Worm (Caenorhabditis elegans) whole organism, L2 larva: Measurements from ENCODE around the gene K03H6.1.

Experiments used
- ama-1 ChIP-seq: fragments of 150-350 bp; optimal IDR thresholded peaks from 2 replicates; lab custom pipeline; 2018; ENCODE audit warnings: inconsistent platforms
- dmd-4 ChIP-seq: sonication (generic microtip); optimal IDR thresholded peaks from 2 replicates; lab custom pipeline; 2017; ENCODE audit warnings: missing biosample characterization, missing genetic modification characterization
- egl-27 ChIP-seq: sonication (generic microtip); optimal IDR thresholded peaks from 3 replicates; lab custom pipeline; 2017; ENCODE audit warnings: missing biosample characterization, missing genetic modification reagents, missing genetic modification characterization
- elt-3 ChIP-seq: sonication (generic microtip); optimal IDR thresholded peaks from 2 replicates; lab custom pipeline; 2017; ENCODE audit warnings: missing biosample characterization, missing genetic modification characterization
- mdl-1 ChIP-seq, 2 experiments: fragments of 150-350 bp in 1 of 2; sonication (generic microtip) in 1 of 2; optimal IDR thresholded peaks; 2 replicates each; lab custom pipeline; 2017; ENCODE audit warnings: missing biosample characterization in 2 of 2, missing genetic modification characterization in 2 of 2
- snpc-4 ChIP-seq: fragments of 150-350 bp; optimal IDR thresholded peaks from 2 replicates; lab custom pipeline; 2014; ENCODE audit warnings: missing biosample characterization, missing genetic modification characterization
- zag-1 ChIP-seq: fragments of 150-350 bp; optimal IDR thresholded peaks from 2 replicates; lab custom pipeline; 2014; ENCODE audit warnings: missing biosample characterization, missing genetic modification characterization

ce11 chrIV:1475009-1475408 lies 48.5 kb upstream of the K03H6.1 start, which contains the start of gene Y77E11A.12:
- no peak for TF ChIP-seq dmd-4 (tag; lab: Kevin White, UChicago)
- no peak for TF ChIP-seq elt-3 (tag; lab: Kevin White, UChicago)
- no peak for TF ChIP-seq mdl-1 (tag; optimal IDR thresholded peaks at IDR 0.05; lab: Kevin White, UChicago)
- TF ChIP-seq egl-27 = no peak
- TF ChIP-seq snpc-4 (tag; lab: Kevin White, UChicago) = no peak
- TF ChIP-seq ama-1 = no peak
- no peak for TF ChIP-seq zag-1 (tag; lab: Kevin White, UChicago)
